Fruit fly (Drosophila melanogaster): ENCODE results near the gene CG4291.

- no peak for TF ChIP-seq Blimp-1 (GFP tag; optimal IDR thresholded peaks at IDR 0.05)
- TF ChIP-seq ss (GFP tag; optimal IDR thresholded peaks at IDR 0.05): peak; percentile 3 to 22
- no peak for TF ChIP-seq CG8119 (GFP tag; IDR thresholded peaks at IDR 0.05)
- TF ChIP-seq Sox15 (GFP tag; optimal IDR thresholded peaks at IDR 0.05): no peak
- no peak for TF ChIP-seq net (GFP tag; optimal IDR thresholded peaks at IDR 0.05)
- no peak for TF ChIP-seq dac (GFP tag; optimal IDR thresholded peaks at IDR 0.05)
- no peak for TF ChIP-seq Lpt (GFP tag; optimal IDR thresholded peaks at IDR 0.05)
- TF ChIP-seq achi (GFP tag; optimal IDR thresholded peaks at IDR 0.05): peak; percentile 33
- TF ChIP-seq OdsH (GFP tag; optimal IDR thresholded peaks at IDR 0.05): peak; percentile 11
- TF ChIP-seq CG11762 (GFP tag; optimal IDR thresholded peaks at IDR 0.05; ENCODE audit: insufficient read depth): no peak
- TF ChIP-seq dsx (GFP tag; optimal IDR thresholded peaks at IDR 0.05; ENCODE audit: poor library complexity, severe bottlenecking): no peak
- no peak for TF ChIP-seq fd59A (GFP tag; optimal IDR thresholded peaks at IDR 0.05)
Observed at dm6 chr2L:852647-853111, at the start of gene CG4291, which contains the start of gene kraken.

Measured in whole organism, prepupa.